Worm (Caenorhabditis elegans) whole organism, early embryonic: ENCODE data around the gene acbp-5.

Experiments
- B0310.2 ChIP-seq: sonication (generic microtip); optimal IDR thresholded peaks from 2 replicates; lab custom pipeline; 2016; ENCODE audit warnings: mild to moderate bottlenecking, missing genetic modification characterization, missing compliant biosample characterization
- ama-1 ChIP-seq: fragments of 150-350 bp; optimal IDR thresholded peaks from 2 replicates; lab custom pipeline; 2014
- ceh-36 ChIP-seq: sonication (generic microtip); optimal IDR thresholded peaks from 2 replicates; lab custom pipeline; 2016; ENCODE audit warnings: missing genetic modification characterization, inconsistent platforms, missing compliant biosample characterization
- flt-1 ChIP-seq: fragments of 200-800 bp; sonication (Bioruptor generic); IDR thresholded peaks from 2 replicates; pipeline ENCODE4 v1.3.6; 2022; ENCODE audit warnings: missing genetic modification characterization, missing compliant biosample characterization
- hnd-1 ChIP-seq: sonication (generic microtip); optimal IDR thresholded peaks from 2 replicates; lab custom pipeline; 2016; ENCODE audit warnings: missing genetic modification characterization, missing compliant biosample characterization
- tbx-37 ChIP-seq: fragments of 200-800 bp; sonication (Bioruptor generic); conservative IDR thresholded peaks from 2 replicates; pipeline ENCODE4 v1.3.6; 2022; ENCODE audit warnings: missing genetic modification reagents, missing genetic modification characterization, missing compliant biosample characterization

DNA sequence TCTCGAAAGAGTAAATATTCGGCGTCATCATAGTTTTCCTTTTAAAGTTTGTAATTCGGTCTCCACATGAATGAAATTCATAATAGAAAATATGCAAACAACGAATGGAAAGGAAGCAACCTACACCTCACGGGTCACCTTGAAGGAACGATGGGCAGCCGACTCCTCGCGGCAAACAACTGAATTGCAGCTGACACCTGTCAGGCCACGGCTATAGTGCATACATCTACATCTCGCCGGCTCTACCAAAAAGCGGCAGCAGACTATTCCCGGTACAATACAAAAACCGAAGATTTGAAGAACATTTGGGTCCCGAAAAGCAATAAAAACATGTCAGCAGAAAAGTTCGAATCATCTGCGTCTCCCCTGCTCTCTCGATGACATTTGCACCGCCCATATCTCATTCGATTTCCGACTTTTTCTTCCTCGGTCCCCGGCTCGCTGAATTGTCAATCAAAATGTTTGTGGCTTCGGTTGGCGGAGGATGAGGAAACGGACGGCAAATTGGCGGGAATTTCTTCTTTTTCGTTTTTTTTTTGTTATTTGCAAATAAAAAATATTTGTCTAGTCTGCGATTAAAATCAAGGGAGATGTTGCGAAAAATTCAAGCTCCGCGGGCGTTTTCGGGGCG lies 5.6 kb downstream of the acbp-5 start:
- TF ChIP-seq B0310.2 (tag; lab: Kevin White, UChicago) (no peak), ama-1 (lab: Kevin White, UChicago) (no peak), tbx-37 (GFP tag; lab: Robert Waterston, UW) (no peak), flt-1 (GFP tag; lab: Robert Waterston, UW) (no peak), ceh-36 (tag; lab: Kevin White, UChicago) (no peak), hnd-1 (no peak)
